Worm (Caenorhabditis elegans): Measurements from ENCODE around the gene C33H5.13.

The C33H5.13 gene

DNA sequence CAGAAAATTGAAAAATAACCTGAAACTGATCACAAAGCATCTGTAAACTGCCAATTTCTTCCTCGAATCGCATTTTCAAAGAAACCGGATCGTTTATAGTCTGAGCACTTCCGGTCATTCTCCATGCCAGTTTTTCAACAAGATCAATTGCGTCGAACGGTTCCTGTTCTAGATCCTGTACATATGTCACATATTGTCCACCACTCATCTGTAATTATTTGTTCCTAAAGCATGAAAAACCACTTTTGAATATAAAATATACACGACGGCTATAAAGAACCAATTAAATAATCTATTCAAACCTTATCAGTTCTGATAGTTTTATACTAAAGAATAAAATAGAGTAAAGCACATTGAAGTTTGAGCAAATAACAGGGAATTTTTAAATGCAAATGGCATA lies 9.8 kb downstream of the C33H5.13 start, which contains the start of gene sec-10 (continued):
- TF ChIP-seq php-3 (GFP tag; IDR thresholded peaks at IDR 0.05) (peak; percentile 63), ceh-82 (tag; optimal IDR thresholded peaks at IDR 0.05) (no peak), attf-4 (tag; optimal IDR thresholded peaks at IDR 0.05) (no peak), D1046.2 (GFP tag; IDR thresholded peaks at IDR 0.05) (no peak), skn-1 (tag; optimal IDR thresholded peaks at IDR 0.05) (no peak), aly-2 (tag; optimal IDR thresholded peaks at IDR 0.05) (no peak), nhr-48 (tag; optimal IDR thresholded peaks at IDR 0.05) (no peak), spr-3 (GFP tag; optimal IDR thresholded peaks at IDR 0.05) (no peak), dmd-6 (GFP tag; IDR thresholded peaks at IDR 0.05) (no peak), jun-1 (tag; optimal IDR thresholded peaks at IDR 0.05) (no peak), nhr-25 (tag; optimal IDR thresholded peaks at IDR 0.05; ENCODE audit: borderline replicate concordance, insufficient read depth) (no peak), nhr-10 (tag; optimal IDR thresholded peaks at IDR 0.05) (no peak), nhr-237 (tag; optimal IDR thresholded peaks at IDR 0.05) (no peak)

DNA sequence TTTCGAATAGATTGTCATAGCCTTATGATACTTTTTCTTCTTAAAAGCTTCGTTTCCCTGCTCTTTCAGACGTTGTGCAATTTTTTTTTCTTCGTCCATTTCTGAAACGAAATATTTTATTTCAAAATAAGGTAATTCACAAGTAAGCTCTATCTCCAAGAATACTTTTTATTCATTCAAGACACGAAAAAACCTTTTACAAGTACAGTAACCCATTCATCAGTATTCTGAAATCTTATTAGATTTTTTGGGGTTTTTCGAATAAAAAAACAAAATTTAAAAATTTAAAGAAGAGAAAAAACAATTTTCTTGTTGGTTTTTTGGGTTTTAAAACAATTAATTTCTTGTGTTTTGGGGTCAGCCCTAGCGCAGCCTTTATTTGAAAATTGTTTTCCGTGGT lies 13.2 kb downstream of the C33H5.13 start, which contains the start of gene rpap-3:
TSS of gene rpap-3 (minus strand) at position 101 of the 400 bp plus-strand sequence.
- TF ChIP-seq daf-16 (GFP tag; optimal IDR thresholded peaks at IDR 0.05): peak in 1 of 2 experiments; percentile 0
- TF ChIP-seq daf-16 (tag; optimal IDR thresholded peaks at IDR 0.05): no peak
- no peak for TF ChIP-seq ceh-28 (tag; optimal IDR thresholded peaks at IDR 0.05)

DNA sequence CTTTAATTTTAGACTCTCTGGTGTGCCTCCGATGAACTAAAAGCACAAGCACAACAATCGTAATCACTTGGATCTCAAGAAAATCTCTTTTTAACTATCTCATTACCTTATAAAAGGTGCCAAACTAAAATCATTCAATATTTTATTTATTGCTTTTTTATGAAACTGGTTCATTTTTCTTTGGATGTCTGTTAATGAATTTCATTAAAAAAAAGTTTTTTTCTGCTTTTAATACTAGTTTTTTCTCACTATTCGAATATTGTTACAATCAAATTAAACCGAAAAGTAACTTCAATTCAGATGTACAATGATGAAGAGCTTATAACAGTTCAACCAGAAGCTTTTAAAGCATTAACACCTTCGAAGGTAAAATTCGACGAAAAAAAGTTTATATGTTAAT lies 16.3 kb downstream of the C33H5.13 start, which contains the start of gene swd-2.1:
TSS of gene swd-2.1 (plus strand) at position 301 of the 400 bp plus-strand sequence.
- TF ChIP-seq cey-2 (tag; optimal IDR thresholded peaks at IDR 0.05; ENCODE audit: borderline replicate concordance, insufficient read depth) (no peak), nhr-76 (tag; optimal IDR thresholded peaks at IDR 0.05) (no peak), nhr-6 (tag; optimal IDR thresholded peaks at IDR 0.05) (no peak), dpl-1 (GFP tag; optimal IDR thresholded peaks at IDR 0.05) (no peak), aha-1 (tag) (no peak), dmd-6 (GFP tag; IDR thresholded peaks at IDR 0.05) (no peak), ctbp-1 (GFP tag; IDR thresholded peaks at IDR 0.05) (no peak), lin-13 (GFP tag; optimal IDR thresholded peaks at IDR 0.05) (no peak)

DNA sequence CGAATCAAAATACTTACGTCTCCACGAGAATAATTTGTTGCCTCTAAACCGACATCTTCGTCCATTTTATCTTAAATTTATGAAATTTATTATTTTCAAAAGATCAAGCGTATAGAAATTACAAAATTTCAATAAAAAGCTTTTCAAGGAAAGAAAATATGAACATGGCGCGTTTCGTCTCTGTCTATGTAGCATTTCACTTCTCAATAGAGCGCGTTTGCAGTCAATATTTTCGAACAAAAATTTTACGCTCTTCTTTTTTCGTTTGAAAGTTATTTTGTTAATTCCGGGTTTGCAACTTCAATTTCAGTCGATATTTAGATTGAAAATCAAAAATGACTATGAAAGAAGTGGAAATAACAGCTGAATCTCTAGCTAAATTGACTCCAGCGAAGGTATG lies 17.9 kb downstream of the C33H5.13 start, which contains the start of the genes hcf-1 and swd-2.2:
TSS of gene hcf-1 (minus strand) at position 70 of the 400 bp plus-strand sequence.
TSS of gene swd-2.2 (plus strand) at position 206 of the 400 bp plus-strand sequence.
- TF ChIP-seq lin-39 (tag; optimal IDR thresholded peaks at IDR 0.05) (no peak), lin-38 (GFP tag; IDR thresholded peaks at IDR 0.05) (peak; percentile 93), T20F7.1 (GFP tag; optimal IDR thresholded peaks at IDR 0.05) (peak; percentile 47), mes-2 (tag; optimal IDR thresholded peaks at IDR 0.05; ENCODE audit: poor library complexity, severe bottlenecking) (peak; percentile 43), dpl-1 (GFP tag; optimal IDR thresholded peaks at IDR 0.05) (peak; percentile 58), aha-1 (tag) (peak; percentile 50), egl-27 (tag; optimal IDR thresholded peaks at IDR 0.05) (no peak), cey-2 (tag; optimal IDR thresholded peaks at IDR 0.05; ENCODE audit: borderline replicate concordance, insufficient read depth) (no peak), nhr-28 (tag; optimal IDR thresholded peaks at IDR 0.05) (peak; percentile 22), nhr-77 (tag; optimal IDR thresholded peaks at IDR 0.05) (peak; percentile 8), lsy-2 (tag; optimal IDR thresholded peaks at IDR 0.05) (peak in 1 of 2 experiments; percentile 63)

DNA sequence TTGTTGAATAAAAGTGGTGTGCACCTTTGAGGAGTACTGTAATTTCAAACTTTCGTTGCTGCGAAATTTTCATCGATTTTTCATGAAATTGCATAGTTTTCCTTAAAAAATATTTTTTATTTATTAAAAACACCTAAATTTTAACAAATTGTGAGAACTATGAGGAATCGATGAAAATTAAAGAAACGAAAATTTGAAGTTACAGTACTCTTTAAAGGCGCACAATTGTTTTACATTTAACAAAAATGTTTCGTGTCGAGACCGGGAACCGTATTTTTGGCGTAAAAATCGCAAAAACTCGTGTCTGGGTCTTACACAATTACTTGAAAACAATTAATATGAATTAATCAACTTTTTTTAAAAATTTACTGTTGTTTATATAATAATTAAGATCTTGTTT lies 21.9 kb downstream of the C33H5.13 start, which contains the start of gene rdl-1:
TSS of gene rdl-1 (minus strand) at position 101 of the 400 bp plus-strand sequence.
- TF ChIP-seq F37D6.2 (tag; optimal IDR thresholded peaks at IDR 0.05) (no peak), fkh-10 (GFP tag; optimal IDR thresholded peaks at IDR 0.05) (no peak), rbr-2 (tag; optimal IDR thresholded peaks at IDR 0.05) (no peak), nhr-11 (tag; optimal IDR thresholded peaks at IDR 0.05) (no peak), mxl-3 (GFP tag; optimal IDR thresholded peaks at IDR 0.05) (no peak), hlh-30 (tag; optimal IDR thresholded peaks at IDR 0.05; ENCODE audit: insufficient read depth) (no peak), T26A8.4 (GFP tag; IDR thresholded peaks at IDR 0.05) (no peak), snpc-4 (tag; optimal IDR thresholded peaks at IDR 0.05) (no peak), jun-1 (tag; optimal IDR thresholded peaks at IDR 0.05) (no peak)
